Worm (Caenorhabditis elegans) whole organism, L3 larva: ENCODE measurements around the gene ace-3.

ENCODE experiments used
- ZK546.5 ChIP-seq: sonication (generic microtip); optimal IDR thresholded peaks from 2 replicates; lab custom pipeline; 2017; ENCODE audit warnings: missing biosample characterization, missing genetic modification characterization
- aly-2 ChIP-seq: fragments of 150-350 bp; optimal IDR thresholded peaks from 2 replicates; lab custom pipeline; 2014; ENCODE audit warnings: missing biosample characterization, missing genetic modification characterization
- ama-1 ChIP-seq: fragments of 150-350 bp; optimal IDR thresholded peaks from 2 replicates; lab custom pipeline; 2018
- ceh-28 ChIP-seq: fragments of 150-350 bp; optimal IDR thresholded peaks from 2 replicates; lab custom pipeline; 2014; ENCODE audit warnings: missing biosample characterization, missing genetic modification reagents, missing genetic modification characterization
- ceh-82 ChIP-seq: fragments of 150-350 bp; optimal IDR thresholded peaks from 2 replicates; lab custom pipeline; 2014; ENCODE audit warnings: missing biosample characterization, missing genetic modification characterization
- ceh-9 ChIP-seq: sonication (generic microtip); optimal IDR thresholded peaks from 2 replicates; lab custom pipeline; 2018; ENCODE audit warnings: missing biosample characterization, missing genetic modification characterization
- daf-12 ChIP-seq: fragments of 150-350 bp; optimal IDR thresholded peaks from 2 replicates; lab custom pipeline; 2014; ENCODE audit warnings: missing biosample characterization, missing genetic modification reagents, missing genetic modification characterization
- egl-27 ChIP-seq: sonication (generic microtip); optimal IDR thresholded peaks from 4 replicates; lab custom pipeline; 2017; ENCODE audit warnings: missing biosample characterization, missing genetic modification reagents, missing genetic modification characterization
- elt-1 ChIP-seq: fragments of 150-350 bp; optimal IDR thresholded peaks from 2 replicates; lab custom pipeline; 2014; ENCODE audit warnings: missing biosample characterization, missing genetic modification characterization
- elt-2 ChIP-seq: sonication (generic microtip); optimal IDR thresholded peaks from 2 replicates; lab custom pipeline; 2016; ENCODE audit warnings: missing genetic modification reagents, mild to moderate bottlenecking, missing genetic modification characterization, missing compliant biosample characterization
- elt-3 ChIP-seq, 3 experiments: fragments of 150-350 bp in 1 of 3; sonication (generic microtip) in 2 of 3; optimal IDR thresholded peaks; 2 replicates in 2 of 3; 4 replicates in 1 of 3; lab custom pipeline; 2014 to 2017; ENCODE audit warnings: missing biosample characterization in 3 of 3, missing genetic modification characterization in 3 of 3
- eor-1 ChIP-seq, 2 experiments: fragments of 150-350 bp; optimal IDR thresholded peaks; 2 replicates each; lab custom pipeline; 2014 to 2018; ENCODE audit warnings: missing biosample characterization in 2 of 2, missing genetic modification characterization in 2 of 2
- fkh-10 ChIP-seq: sonication (generic microtip); optimal IDR thresholded peaks from 2 replicates; lab custom pipeline; 2017; ENCODE audit warnings: missing biosample characterization, missing genetic modification reagents, missing genetic modification characterization
- fos-1 ChIP-seq: fragments of 150-350 bp; optimal IDR thresholded peaks from 2 replicates; lab custom pipeline; 2014; ENCODE audit warnings: missing biosample characterization, missing genetic modification characterization
- hmg-11 ChIP-seq: sonication (generic microtip); optimal IDR thresholded peaks from 2 replicates; lab custom pipeline; 2016; ENCODE audit warnings: missing genetic modification characterization, missing compliant biosample characterization
- jun-1 ChIP-seq: fragments of 150-350 bp; optimal IDR thresholded peaks from 2 replicates; lab custom pipeline; 2014; ENCODE audit warnings: missing biosample characterization, missing genetic modification reagents, missing genetic modification characterization
- lin-39 ChIP-seq: fragments of 150-350 bp; optimal IDR thresholded peaks from 2 replicates; lab custom pipeline; 2018; ENCODE audit warnings: missing biosample characterization, missing genetic modification reagents, missing genetic modification characterization
- mdl-1 ChIP-seq: fragments of 150-350 bp; optimal IDR thresholded peaks from 2 replicates; lab custom pipeline; 2014; ENCODE audit warnings: missing biosample characterization, missing genetic modification characterization
- mml-1 ChIP-seq: fragments of 150-350 bp; sonication (generic microtip); optimal IDR thresholded peaks from 3 replicates; lab custom pipeline; 2014; ENCODE audit warnings: missing biosample characterization, missing genetic modification characterization
- nfya-1 ChIP-seq: sonication (generic microtip); optimal IDR thresholded peaks from 2 replicates; lab custom pipeline; 2017; ENCODE audit warnings: missing genetic modification characterization, mild to moderate bottlenecking, missing compliant biosample characterization, antibody characterized with exemption, moderate library complexity; ENCODE audit not compliant: insufficient read depth
- nhr-11 ChIP-seq: fragments of 150-350 bp; optimal IDR thresholded peaks from 2 replicates; lab custom pipeline; 2014; ENCODE audit warnings: missing biosample characterization, missing genetic modification characterization
- nhr-12 ChIP-seq: fragments of 150-350 bp; optimal IDR thresholded peaks from 2 replicates; lab custom pipeline; 2014; ENCODE audit warnings: missing biosample characterization, missing genetic modification characterization
- nhr-237 ChIP-seq: fragments of 150-350 bp; optimal IDR thresholded peaks from 2 replicates; lab custom pipeline; 2014; ENCODE audit warnings: missing biosample characterization, missing genetic modification characterization
- nhr-25 ChIP-seq: sonication (generic microtip); optimal IDR thresholded peaks from 2 replicates; lab custom pipeline; 2017; ENCODE audit warnings: missing biosample characterization, missing genetic modification characterization
- nhr-28 ChIP-seq: fragments of 150-350 bp; optimal IDR thresholded peaks from 2 replicates; lab custom pipeline; 2014; ENCODE audit warnings: missing biosample characterization, missing genetic modification characterization
- nhr-67 ChIP-seq: fragments of 150-350 bp; optimal IDR thresholded peaks from 2 replicates; lab custom pipeline; 2014; ENCODE audit warnings: missing biosample characterization, missing genetic modification characterization
- nhr-76 ChIP-seq: fragments of 150-350 bp; sonication (generic microtip); optimal IDR thresholded peaks from 5 replicates; lab custom pipeline; 2014; ENCODE audit warnings: missing biosample characterization, missing genetic modification characterization
- nhr-77 ChIP-seq: fragments of 150-350 bp; optimal IDR thresholded peaks from 2 replicates; lab custom pipeline; 2014; ENCODE audit warnings: missing biosample characterization, missing genetic modification characterization
- pqm-1 ChIP-seq: fragments of 150-350 bp; optimal IDR thresholded peaks from 2 replicates; lab custom pipeline; 2017; ENCODE audit warnings: missing biosample characterization, missing genetic modification characterization, inconsistent platforms
- sea-2 ChIP-seq: fragments of 150-350 bp; sonication (generic microtip); optimal IDR thresholded peaks from 4 replicates; lab custom pipeline; 2014; ENCODE audit warnings: missing biosample characterization, missing genetic modification reagents, missing genetic modification characterization
- skn-1 ChIP-seq: fragments of 150-350 bp; optimal IDR thresholded peaks from 2 replicates; lab custom pipeline; 2014; ENCODE audit warnings: missing biosample characterization, missing genetic modification characterization
- snpc-4 ChIP-seq: fragments of 150-350 bp; optimal IDR thresholded peaks from 2 replicates; lab custom pipeline; 2014; ENCODE audit warnings: missing biosample characterization, missing genetic modification characterization
- tbx-2 ChIP-seq: sonication (generic microtip); optimal IDR thresholded peaks from 2 replicates; lab custom pipeline; 2016; ENCODE audit warnings: mild to moderate bottlenecking, missing genetic modification characterization, missing compliant biosample characterization
- unc-39 ChIP-seq: sonication (generic microtip); optimal IDR thresholded peaks from 4 replicates; lab custom pipeline; 2017; ENCODE audit warnings: missing biosample characterization, missing genetic modification characterization
- zag-1 ChIP-seq: fragments of 150-350 bp; optimal IDR thresholded peaks from 2 replicates; lab custom pipeline; 2014; ENCODE audit warnings: missing biosample characterization, missing genetic modification characterization
- ztf-4 ChIP-seq: fragments of 150-350 bp; optimal IDR thresholded peaks from 2 replicates; lab custom pipeline; 2014; ENCODE audit warnings: missing biosample characterization, missing genetic modification characterization

The ace-3 gene

DNA sequence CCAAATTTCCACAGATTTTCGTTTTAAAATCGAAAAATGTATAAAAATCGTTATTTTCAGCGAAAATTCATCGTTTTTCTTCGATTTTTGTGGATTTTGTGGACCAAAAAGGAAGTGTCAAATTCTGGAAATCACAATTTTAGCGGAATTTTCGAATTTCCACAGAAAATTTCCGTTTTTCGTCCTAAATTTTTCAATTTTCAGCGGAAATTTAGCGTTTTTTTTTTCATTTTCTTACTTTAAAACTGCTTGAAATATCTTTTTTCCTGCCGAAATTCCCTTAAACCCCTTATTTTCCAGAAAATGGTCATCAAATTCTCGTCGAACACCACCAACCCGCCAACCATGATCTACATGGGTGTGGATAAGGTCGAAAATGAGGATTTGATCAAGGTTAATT is 46.6 kb downstream of the ace-3 start, which contains the start of gene Y54G11A.2:
Gene Y54G11A.2, plus strand, starts transcription at position 301 of the 400 bp plus-strand sequence.
- TF ChIP-seq egl-27 (tag; lab: Kevin White, UChicago) (no peak), tbx-2 (tag; lab: Kevin White, UChicago) (no peak), nhr-12 (no peak), unc-39 (tag; lab: Kevin White, UChicago) (no peak), eor-1 (tag; optimal IDR thresholded peaks at IDR 0.05; lab: Kevin White, UChicago) (no peak), zag-1 (tag; lab: Kevin White, UChicago) (no peak), fos-1 (tag; lab: Kevin White, UChicago) (no peak), lin-39 (tag; lab: Kevin White, UChicago) (no peak), nhr-11 (no peak), ZK546.5 (tag; lab: Kevin White, UChicago) (no peak), pqm-1 (tag; lab: Kevin White, UChicago) (no peak), nhr-28 (tag; lab: Kevin White, UChicago) (no peak), skn-1 (no peak), nhr-25 (tag; lab: Kevin White, UChicago) (no peak), aly-2 (tag; lab: Kevin White, UChicago) (no peak), elt-2 (tag; lab: Kevin White, UChicago) (no peak), ama-1 (lab: Kevin White, UChicago) (no peak), elt-3 (tag; optimal IDR thresholded peaks at IDR 0.05; lab: Kevin White, UChicago) (no peak)
- TF ChIP-seq, all 47 proteins: peak for 0

DNA sequence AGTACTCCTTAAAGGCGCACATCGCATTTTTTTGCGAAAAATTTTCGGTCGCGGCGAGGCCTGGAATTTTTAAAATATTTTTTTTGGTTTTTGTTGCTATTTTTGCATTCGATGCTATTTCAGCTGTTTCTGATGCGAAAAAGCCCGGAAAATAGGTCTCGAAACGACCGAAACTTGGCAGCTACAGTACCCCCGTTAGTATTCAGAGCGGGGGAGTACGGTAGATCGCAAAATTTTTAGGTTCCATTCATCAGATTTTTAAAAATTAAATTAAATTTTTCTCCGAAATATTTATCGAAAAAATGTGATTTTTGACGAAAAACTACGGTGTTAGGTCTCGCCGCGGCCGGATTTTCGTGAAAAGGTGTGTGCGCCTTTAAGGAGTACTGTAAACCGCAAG is 50.4 kb downstream of the ace-3 start:
- TF ChIP-seq eor-1 (tag; optimal IDR thresholded peaks at IDR 0.05; lab: Kevin White, UChicago) (no peak), ama-1 (lab: Kevin White, UChicago) (no peak), fkh-10 (GFP tag; lab: Kevin White, UChicago) (no peak), nhr-77 (no peak), ceh-9 (tag; lab: Kevin White, UChicago) (no peak), snpc-4 (tag; lab: Kevin White, UChicago) (no peak), daf-12 (tag; lab: Kevin White, UChicago) (no peak), pqm-1 (tag; lab: Kevin White, UChicago) (no peak), nhr-67 (no peak), tbx-2 (tag; lab: Kevin White, UChicago) (no peak), nhr-12 (no peak), ztf-4 (tag; lab: Kevin White, UChicago) (no peak), sea-2 (GFP tag; lab: Kevin White, UChicago) (no peak), hmg-11 (tag; lab: Kevin White, UChicago) (no peak), elt-1 (no peak), nhr-28 (tag; lab: Kevin White, UChicago) (no peak), ceh-82 (tag; lab: Kevin White, UChicago) (no peak), jun-1 (no peak), nhr-76 (tag; lab: Kevin White, UChicago) (no peak), ceh-28 (no peak)

DNA sequence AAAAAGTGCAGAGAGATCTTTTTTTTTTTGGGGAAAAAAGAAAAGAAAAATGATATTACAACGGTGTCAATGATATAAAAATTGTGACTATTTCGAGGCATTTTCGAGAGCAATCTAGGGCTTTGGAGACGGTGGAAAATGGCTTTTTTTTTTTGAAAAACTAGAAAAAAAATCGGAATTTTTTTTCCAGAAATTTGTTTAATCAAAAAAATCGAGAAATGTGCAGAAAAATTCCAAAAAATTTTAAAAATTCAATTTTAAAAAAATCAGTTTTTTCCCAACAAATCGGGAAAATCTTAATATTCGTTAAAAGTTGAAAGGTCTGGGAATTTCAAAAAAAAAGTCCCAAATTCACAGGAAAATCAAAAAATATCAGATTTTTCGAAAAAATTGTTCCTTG is 51.3 kb downstream of the ace-3 start, which contains the start of gene Y54G11A.19:
Gene Y54G11A.19, minus strand, starts transcription at position 101 of the 400 bp plus-strand sequence.
- TF ChIP-seq lin-39 (tag; lab: Kevin White, UChicago) (no peak), nhr-76 (tag; lab: Kevin White, UChicago) (no peak), ztf-4 (tag; lab: Kevin White, UChicago) (no peak), fos-1 (tag; lab: Kevin White, UChicago) (no peak), nhr-237 (tag; lab: Kevin White, UChicago) (no peak)

DNA sequence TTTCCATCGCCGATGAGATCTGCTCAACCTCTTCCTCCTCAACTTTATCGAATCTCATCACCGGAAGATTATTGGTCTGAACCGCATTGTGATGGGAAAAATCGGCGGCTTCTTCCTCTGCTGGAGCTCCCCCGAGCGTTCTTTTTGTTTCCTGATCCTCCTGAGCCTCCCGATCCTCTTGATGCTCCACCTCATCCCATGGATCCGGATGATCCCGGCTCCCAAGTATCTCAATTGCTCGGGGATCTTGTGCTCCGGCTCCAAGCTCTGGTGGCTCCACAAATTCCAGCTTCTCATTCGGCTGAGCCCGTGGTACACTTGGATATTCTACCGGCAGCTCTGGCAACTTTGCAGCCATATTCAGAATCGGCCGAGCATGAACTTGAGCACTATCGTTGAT is 52.5 kb downstream of the ace-3 start:
- TF ChIP-seq pqm-1 (tag; lab: Kevin White, UChicago) (no peak), nfya-1 (tag; lab: Kevin White, UChicago) (no peak), nhr-28 (tag; lab: Kevin White, UChicago) (no peak), nhr-237 (tag; lab: Kevin White, UChicago) (no peak), nhr-11 (no peak), jun-1 (no peak), mml-1 (no peak), unc-39 (tag; lab: Kevin White, UChicago) (no peak), fos-1 (tag; lab: Kevin White, UChicago) (no peak), ceh-9 (tag; lab: Kevin White, UChicago) (no peak), mdl-1 (tag; lab: Kevin White, UChicago) (no peak), aly-2 (tag; lab: Kevin White, UChicago) (no peak)
